Fruit fly (Drosophila melanogaster): ENCODE results near the gene ImpL2.

The ImpL2 gene

DNA sequence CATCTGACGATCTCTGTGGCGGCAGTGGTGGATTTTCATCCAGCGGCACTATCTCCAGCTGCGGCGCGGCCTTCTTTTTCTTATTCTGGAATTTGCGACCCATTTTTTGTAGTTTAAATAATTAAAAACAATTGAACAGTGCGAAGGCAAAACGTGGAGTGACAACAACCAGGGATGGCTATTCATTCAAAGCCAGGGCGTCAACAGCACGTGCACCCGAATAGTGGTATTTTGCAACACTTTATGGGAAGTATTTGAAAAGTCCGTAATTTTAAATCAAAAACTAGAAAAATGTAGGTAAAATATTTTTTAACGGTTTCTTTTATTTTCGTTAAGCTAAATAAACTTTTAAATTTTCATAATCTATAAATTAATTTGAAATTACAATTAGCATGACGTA, 46.7 kb upstream of the ImpL2 start, which contains the start of gene CG11583 (continued):
- TF ChIP-seq wdn (GFP tag; IDR thresholded peaks at IDR 0.05) (no peak), CG6765 (GFP tag; optimal IDR thresholded peaks at IDR 0.05) (no peak), pb (GFP tag; optimal IDR thresholded peaks at IDR 0.05) (no peak), slp2 (GFP tag; optimal IDR thresholded peaks at IDR 0.05) (peak; percentile 25), CG10267 (tag; optimal IDR thresholded peaks at IDR 0.05) (peak; percentile 96), CG32532 (GFP tag; IDR thresholded peaks at IDR 0.05) (peak; percentile 66), lmd (GFP tag; IDR thresholded peaks at IDR 0.05) (no peak), CG18619 (GFP tag; optimal IDR thresholded peaks at IDR 0.05) (no peak), GATAe (GFP tag; conservative IDR thresholded peaks at IDR 0.05) (no peak), CG14441 (GFP tag; IDR thresholded peaks at IDR 0.05) (no peak), hb (GFP tag; IDR thresholded peaks at IDR 0.05; ENCODE audit: partially characterized antibody) (no peak), nom (GFP tag; optimal IDR thresholded peaks at IDR 0.05) (peak; percentile 14), CG11696 (GFP tag; IDR thresholded peaks at IDR 0.05) (no peak), repo (GFP tag; optimal IDR thresholded peaks at IDR 0.05) (peak; percentile 14), gsb (GFP tag; IDR thresholded peaks at IDR 0.05) (no peak), chif (GFP tag; optimal IDR thresholded peaks at IDR 0.05) (peak; percentile 21 to 38), eyg (GFP tag; optimal IDR thresholded peaks at IDR 0.05) (no peak), CG42726 (GFP tag; IDR thresholded peaks at IDR 0.05; ENCODE audit: partially characterized antibody) (no peak), Deaf1 (tag; optimal IDR thresholded peaks at IDR 0.05) (no peak), CG10462 (GFP tag; optimal IDR thresholded peaks at IDR 0.05) (no peak), Dek (tag; optimal IDR thresholded peaks at IDR 0.05) (peak; percentile 1), Pdp1 (GFP tag; optimal IDR thresholded peaks at IDR 0.05) (peak in 1 of 2 experiments; percentile 28), Stat92E (GFP tag; optimal IDR thresholded peaks at IDR 0.05) (peak in 1 of 3 experiments; percentile 55), CG7786 (GFP tag; optimal IDR thresholded peaks at IDR 0.05) (peak; percentile 40), CG17829 (tag; optimal IDR thresholded peaks at IDR 0.05) (peak; percentile 46), CG16815 (GFP tag; optimal IDR thresholded peaks at IDR 0.05) (no peak), CG12155 (GFP tag; optimal IDR thresholded peaks at IDR 0.05) (peak; percentile 43), jumu (GFP tag; optimal IDR thresholded peaks at IDR 0.05) (peak; percentile 29), Ada2b (GFP tag; IDR thresholded peaks at IDR 0.05) (no peak), CG14014 (GFP tag; IDR thresholded peaks at IDR 0.05) (peak; percentile 25; the same call in 1 of the 2 replicates), scrt (GFP tag; optimal IDR thresholded peaks at IDR 0.05) (no peak), Dip3 (GFP tag; optimal IDR thresholded peaks at IDR 0.05) (peak; percentile 54), CG1832 (GFP tag; optimal IDR thresholded peaks at IDR 0.05) (no peak), CG6175 (GFP tag; IDR thresholded peaks at IDR 0.05) (0 out of 3 replicates have a peak, but pooled peaks have one; percentile 26), CG10147 (GFP tag; optimal IDR thresholded peaks at IDR 0.05) (no peak), CG15601 (tag; optimal IDR thresholded peaks at IDR 0.05) (peak; percentile 28), ash1 (GFP tag; optimal IDR thresholded peaks at IDR 0.05) (no peak), vfl (GFP tag; optimal IDR thresholded peaks at IDR 0.05) (peak; percentile 47), zfh1 (GFP tag; IDR thresholded peaks at IDR 0.05) (no peak), Camta (GFP tag; optimal IDR thresholded peaks at IDR 0.05) (no peak), Dbx (GFP tag; IDR thresholded peaks at IDR 0.05) (0 out of 3 replicates have a peak, but pooled peaks have one; percentile 40), trem (tag; optimal IDR thresholded peaks at IDR 0.05) (peak; percentile 5), grn (GFP tag; optimal IDR thresholded peaks at IDR 0.05) (no peak), CG18476 (GFP tag; optimal IDR thresholded peaks at IDR 0.05) (no peak), HmgZ (tag; optimal IDR thresholded peaks at IDR 0.05) (peak; percentile 52), Lpt (GFP tag; optimal IDR thresholded peaks at IDR 0.05) (no peak), odd (GFP tag; optimal IDR thresholded peaks at IDR 0.05) (no peak), Abd-B (GFP tag; optimal IDR thresholded peaks at IDR 0.05) (no peak), CG11085 (GFP tag; IDR thresholded peaks at IDR 0.05) (no peak), lov (optimal IDR thresholded peaks at IDR 0.05) (no peak), lov (GFP tag; IDR thresholded peaks at IDR 0.05) (no peak), CG8924 (tag; optimal IDR thresholded peaks at IDR 0.05) (peak; percentile 21)

Measured in whole organism, embryonic.